Fruit fly (Drosophila melanogaster): Measurements from ENCODE around the gene Ent1.

The Ent1 gene

DNA sequence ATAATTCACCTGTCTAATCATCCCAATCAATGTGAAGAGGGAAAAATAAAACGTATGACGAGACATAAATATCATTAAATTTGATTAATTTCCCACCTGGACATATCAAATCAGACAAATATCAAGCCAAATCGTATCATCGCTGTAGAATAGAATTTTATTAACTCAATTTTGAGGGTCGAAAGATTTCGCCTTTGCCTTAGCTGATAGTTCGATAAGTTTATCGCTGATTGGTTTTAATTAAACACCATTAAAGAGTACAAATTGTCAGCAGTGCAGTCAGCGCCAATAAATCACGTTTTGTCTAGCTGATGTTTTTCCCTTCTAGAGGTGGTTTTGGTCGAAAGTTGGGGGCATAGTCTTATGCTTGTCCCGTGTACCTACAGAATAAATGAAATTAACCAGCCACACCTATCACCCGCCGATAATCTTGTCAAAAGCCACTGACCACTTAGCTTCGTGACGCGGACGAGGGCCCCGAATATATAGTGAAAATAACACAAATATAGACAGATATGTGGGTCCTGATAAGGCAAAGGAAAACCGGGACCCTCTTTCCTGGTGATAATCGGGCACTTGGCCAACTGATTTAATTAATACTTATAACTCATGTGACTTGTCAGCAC is 21.3 kb upstream of the Ent1 start:
- TF ChIP-seq gsb (GFP tag; IDR thresholded peaks at IDR 0.05) (no peak), CG6272 (GFP tag; IDR thresholded peaks at IDR 0.05) (no peak), CG8765 (GFP tag; IDR thresholded peaks at IDR 0.05) (no peak), MTF-1 (GFP tag; optimal IDR thresholded peaks at IDR 0.05; ENCODE audit: borderline replicate concordance) (no peak), sug (tag; optimal IDR thresholded peaks at IDR 0.05) (peak; percentile 23), grn (GFP tag; optimal IDR thresholded peaks at IDR 0.05) (peak; percentile 94), CG10462 (GFP tag; optimal IDR thresholded peaks at IDR 0.05) (no peak), Lhr (GFP tag; optimal IDR thresholded peaks at IDR 0.05) (no peak), kni (GFP tag; optimal IDR thresholded peaks at IDR 0.05) (no peak), Side (GFP tag; optimal IDR thresholded peaks at IDR 0.05) (no peak), bowl (GFP tag; IDR thresholded peaks at IDR 0.05) (no peak), zen (tag; optimal IDR thresholded peaks at IDR 0.05) (no peak), fd102C (GFP tag; optimal IDR thresholded peaks at IDR 0.05) (no peak), CG7987 (GFP tag; optimal IDR thresholded peaks at IDR 0.05) (peak; percentile 7), cwo (GFP tag; optimal IDR thresholded peaks at IDR 0.05) (peak; percentile 34), fu2 (GFP tag; optimal IDR thresholded peaks at IDR 0.05) (no peak), CG10267 (tag; optimal IDR thresholded peaks at IDR 0.05) (no peak), CG14710 (tag; optimal IDR thresholded peaks at IDR 0.05) (no peak), mirr (GFP tag; optimal IDR thresholded peaks at IDR 0.05) (peak; percentile 61), gem (tag; optimal IDR thresholded peaks at IDR 0.05) (no peak), toy (GFP tag; IDR thresholded peaks at IDR 0.05) (no peak), CG15696 (tag; optimal IDR thresholded peaks at IDR 0.05) (no peak), Neu2 (GFP tag; optimal IDR thresholded peaks at IDR 0.05; ENCODE audit: borderline replicate concordance) (no peak), ssp (GFP tag; IDR thresholded peaks at IDR 0.05) (no peak), exex (tag; optimal IDR thresholded peaks at IDR 0.05) (peak; percentile 90)

- TF ChIP-seq repo (GFP tag; optimal IDR thresholded peaks at IDR 0.05) (no peak), CG5245 (GFP tag; optimal IDR thresholded peaks at IDR 0.05) (no peak), Meics (GFP tag; optimal IDR thresholded peaks at IDR 0.05) (no peak), danr (GFP tag; IDR thresholded peaks at IDR 0.05) (no peak), Ada2b (GFP tag; IDR thresholded peaks at IDR 0.05) (no peak), CG9437 (GFP tag; optimal IDR thresholded peaks at IDR 0.05) (no peak), chinmo (GFP tag; IDR thresholded peaks at IDR 0.05; ENCODE audit: partially characterized antibody) (peak; percentile 76; the same call in 1 of the 4 replicates), Hey (tag; optimal IDR thresholded peaks at IDR 0.05) (no peak), Camta (GFP tag; optimal IDR thresholded peaks at IDR 0.05) (no peak), Sox102F (GFP tag; optimal IDR thresholded peaks at IDR 0.05) (no peak), lov (optimal IDR thresholded peaks at IDR 0.05) (no peak), lov (GFP tag; IDR thresholded peaks at IDR 0.05) (no peak), Fer2 (tag; optimal IDR thresholded peaks at IDR 0.05) (no peak), CG32532 (GFP tag; IDR thresholded peaks at IDR 0.05) (peak; percentile 17; the same call in 1 of the 2 replicates), CG10366 (GFP tag; IDR thresholded peaks at IDR 0.05) (no peak), CG16813 (GFP tag; IDR thresholded peaks at IDR 0.05; ENCODE audit: partially characterized antibody) (no peak), Deaf1 (tag; optimal IDR thresholded peaks at IDR 0.05) (peak; percentile 50), tll (GFP tag; optimal IDR thresholded peaks at IDR 0.05) (no peak), CG1832 (GFP tag; optimal IDR thresholded peaks at IDR 0.05) (peak; percentile 86), CG13894 (tag; optimal IDR thresholded peaks at IDR 0.05) (no peak), sim (GFP tag; IDR thresholded peaks at IDR 0.05) (no peak), Mad (GFP tag; optimal IDR thresholded peaks at IDR 0.05) (no peak), CG9609 (GFP tag; optimal IDR thresholded peaks at IDR 0.05) (no peak), CG1024 (GFP tag; IDR thresholded peaks at IDR 0.05) (no peak), CG6175 (GFP tag; IDR thresholded peaks at IDR 0.05) (peak; percentile 35; the same call in 1 of the 3 replicates), dati (GFP tag; IDR thresholded peaks at IDR 0.05) (no peak)
Observed at dm6 chr2L:377780-378222, 20.1 kb upstream of the Ent1 start, which contains the start of gene al. TSS of gene al (plus strand) at chr2L:378112.

Data from whole organism, embryonic.